Fruit fly (Drosophila melanogaster) whole organism, embryonic: Measurements from ENCODE around the gene CG2124.
A peak's percentile ranks its signal among the peaks of the same experiment; 100 is the strongest.

ENCODE experiments used
- CG10979 ChIP-seq: fragments of 200-800 bp; sonication (Bioruptor generic); optimal IDR thresholded peaks from 2 replicates; lab custom pipeline; 2018; ENCODE audit warnings: missing biosample characterization, mild to moderate bottlenecking, missing genetic modification characterization, moderate library complexity
- CG11398 ChIP-seq: fragments of 200-800 bp; sonication (Bioruptor generic); optimal IDR thresholded peaks from 2 replicates; lab custom pipeline; 2016; ENCODE audit warnings: missing biosample characterization, missing genetic modification characterization
- CG12236 ChIP-seq: fragments of 200-800 bp; sonication (Bioruptor generic); optimal IDR thresholded peaks from 2 replicates; lab custom pipeline; 2016; ENCODE audit warnings: missing biosample characterization, missing genetic modification characterization
- CG12769 ChIP-seq: fragments of 200-800 bp; sonication (Bioruptor generic); optimal IDR thresholded peaks from 2 replicates; lab custom pipeline; 2019; ENCODE audit warnings: missing biosample characterization, mild to moderate bottlenecking, missing genetic modification characterization, moderate library complexity
- CG14860 ChIP-seq: fragments of 200-800 bp; sonication (Bioruptor generic); IDR thresholded peaks from 3 replicates; pipeline ENCODE4 v1.3.6; 2022; ENCODE audit warnings: missing biosample characterization, missing genetic modification characterization; ENCODE audit not compliant: partially characterized antibody
- CG18476 ChIP-seq: fragments of 200-800 bp; sonication (Bioruptor generic); optimal IDR thresholded peaks from 2 replicates; lab custom pipeline; 2016; ENCODE audit warnings: missing biosample characterization, mild to moderate bottlenecking, missing genetic modification characterization
- CG31441 ChIP-seq: fragments of 200-800 bp; sonication (Bioruptor generic); IDR thresholded peaks from 2 replicates; pipeline ENCODE4 v1.3.6; 2022; ENCODE audit warnings: missing biosample characterization, missing genetic modification characterization
- CG32767 ChIP-seq: fragments of 200-800 bp; sonication (Bioruptor generic); IDR thresholded peaks from 2 replicates; pipeline ENCODE4 v1.3.6; 2022; ENCODE audit warnings: missing biosample characterization, missing genetic modification characterization
- CG32772 ChIP-seq: fragments of 200-800 bp; sonication (Bioruptor generic); IDR thresholded peaks from 2 replicates; pipeline ENCODE4 v1.3.6; 2022; ENCODE audit warnings: missing biosample characterization, missing genetic modification characterization
- CG4328 ChIP-seq: fragments of 200-800 bp; sonication (Bioruptor generic); optimal IDR thresholded peaks from 3 replicates; lab custom pipeline; 2017; ENCODE audit warnings: missing biosample characterization, missing genetic modification reagents, missing genetic modification characterization
- CG5180 ChIP-seq: fragments of 200-800 bp; sonication (Bioruptor generic); optimal IDR thresholded peaks from 3 replicates; lab custom pipeline; 2017; ENCODE audit warnings: missing biosample characterization, missing genetic modification characterization, mild to moderate bottlenecking, moderate library complexity, missing genetic modification reagents
- CG5953 ChIP-seq: fragments of 200-800 bp; sonication (Bioruptor generic); IDR thresholded peaks from 2 replicates; pipeline ENCODE4 v1.3.6; 2022; ENCODE audit warnings: missing biosample characterization, missing genetic modification characterization
- CG7745 ChIP-seq: fragments of 200-800 bp; sonication (Bioruptor generic); optimal IDR thresholded peaks from 2 replicates; lab custom pipeline; 2018; ENCODE audit warnings: missing biosample characterization, mild to moderate bottlenecking, missing genetic modification characterization, moderate library complexity
- CG9609 ChIP-seq: fragments of 200-800 bp; sonication (Bioruptor generic); optimal IDR thresholded peaks from 3 replicates; lab custom pipeline; 2016; ENCODE audit warnings: missing biosample characterization, missing genetic modification characterization
- CrebB ChIP-seq: fragments of 200-800 bp; sonication (Bioruptor generic); optimal IDR thresholded peaks from 3 replicates; lab custom pipeline; 2018; ENCODE audit warnings: missing biosample characterization, mild to moderate bottlenecking, missing genetic modification characterization
- D19B ChIP-seq: fragments of 200-800 bp; sonication (Bioruptor generic); optimal IDR thresholded peaks from 2 replicates; lab custom pipeline; 2017; ENCODE audit warnings: missing biosample characterization, mild to moderate bottlenecking, missing genetic modification characterization
- Drgx ChIP-seq: fragments of 200-800 bp; sonication (Bioruptor generic); IDR thresholded peaks from 2 replicates; pipeline ENCODE4 v1.3.6; 2022; ENCODE audit warnings: missing biosample characterization, missing genetic modification characterization
- Fer1 ChIP-seq: fragments of 200-800 bp; sonication (Bioruptor generic); optimal IDR thresholded peaks from 2 replicates; lab custom pipeline; 2017; ENCODE audit warnings: missing biosample characterization, mild to moderate bottlenecking, missing genetic modification characterization
- Nf-YC ChIP-seq: fragments of 200-800 bp; optimal IDR thresholded peaks from 3 replicates; lab custom pipeline; 2019; ENCODE audit warnings: missing biosample characterization, mild to moderate bottlenecking, missing genetic modification characterization, moderate library complexity
- Optix ChIP-seq: fragments of 200-800 bp; sonication (Bioruptor generic); IDR thresholded peaks from 3 replicates; pipeline ENCODE4 v1.3.6; 2022; ENCODE audit warnings: missing biosample characterization, missing genetic modification characterization
- Pdp1 ChIP-seq, 2 experiments: fragments of 200-800 bp; sonication (Bioruptor generic); optimal IDR thresholded peaks; 3 replicates each; lab custom pipeline; 2016; ENCODE audit warnings: missing biosample characterization in 2 of 2, missing genetic modification characterization in 2 of 2, mild to moderate bottlenecking in 1 of 2, moderate library complexity in 1 of 2
- Ptx1 ChIP-seq: fragments of 200-800 bp; sonication (Bioruptor generic); IDR thresholded peaks from 2 replicates; pipeline ENCODE4 v1.3.6; 2022; ENCODE audit warnings: missing biosample characterization, missing genetic modification characterization
- Ravus ChIP-seq: fragments of 200-800 bp; sonication (Bioruptor generic); IDR thresholded peaks from 2 replicates; pipeline ENCODE4 v1.3.6; 2022; ENCODE audit warnings: missing biosample characterization, missing genetic modification characterization
- Xrp1 ChIP-seq: fragments of 200-800 bp; sonication (Bioruptor generic); IDR thresholded peaks from 2 replicates; pipeline ENCODE4 v1.3.6; 2022; ENCODE audit warnings: missing biosample characterization, missing genetic modification characterization
- ap ChIP-seq: fragments of 200-800 bp; sonication (Bioruptor generic); IDR thresholded peaks from 2 replicates; pipeline ENCODE4 v1.3.6; 2022; ENCODE audit warnings: missing biosample characterization, missing genetic modification characterization
- bsh ChIP-seq, 2 experiments: fragments of 200-800 bp; sonication (Bioruptor generic); optimal IDR thresholded peaks; 2 replicates each; lab custom pipeline; 2017 to 2018; ENCODE audit warnings: mild to moderate bottlenecking in 2 of 2, missing biosample characterization in 2 of 2, missing genetic modification characterization in 2 of 2, moderate library complexity in 1 of 2
- btn ChIP-seq: fragments of 200-800 bp; sonication (Bioruptor generic); optimal IDR thresholded peaks from 2 replicates; lab custom pipeline; 2016; ENCODE audit warnings: missing biosample characterization, missing genetic modification characterization
- cas ChIP-seq: fragments of 200-800 bp; sonication (Bioruptor generic); IDR thresholded peaks from 2 replicates; pipeline ENCODE4 v1.3.6; 2022; ENCODE audit warnings: missing biosample characterization, missing genetic modification characterization
- crc ChIP-seq: fragments of 200-800 bp; sonication (Bioruptor generic); optimal IDR thresholded peaks from 2 replicates; lab custom pipeline; 2016; ENCODE audit warnings: missing biosample characterization, missing genetic modification characterization
- dan ChIP-seq: fragments of 200-800 bp; sonication (Bioruptor generic); IDR thresholded peaks from 2 replicates; pipeline ENCODE4 v1.3.6; 2022; ENCODE audit warnings: missing biosample characterization, missing genetic modification characterization
- dmrt99B ChIP-seq: fragments of 200-800 bp; sonication (Bioruptor generic); optimal IDR thresholded peaks from 2 replicates; lab custom pipeline; 2018; ENCODE audit warnings: missing biosample characterization, mild to moderate bottlenecking, missing genetic modification characterization, moderate library complexity
- dysf ChIP-seq: fragments of 200-800 bp; sonication (Bioruptor generic); IDR thresholded peaks from 3 replicates; pipeline ENCODE4 v1.3.6; 2022; ENCODE audit warnings: missing biosample characterization, missing genetic modification characterization
- eve ChIP-seq, 2 experiments: fragments of >200 bp; optimal IDR thresholded peaks; 2 replicates each; lab custom pipeline; 2017; ENCODE audit warnings: missing biosample characterization in 2 of 2, missing genetic modification characterization in 2 of 2
- gfzf ChIP-seq: fragments of 200-800 bp; sonication (Bioruptor generic); optimal IDR thresholded peaks from 2 replicates; lab custom pipeline; 2016; ENCODE audit warnings: missing biosample characterization, mild to moderate bottlenecking, missing genetic modification characterization, moderate library complexity
- hbn ChIP-seq: fragments of 200-800 bp; sonication (Bioruptor generic); IDR thresholded peaks from 2 replicates; pipeline ENCODE4 v1.3.6; 2022; ENCODE audit warnings: missing biosample characterization, missing genetic modification characterization; ENCODE audit not compliant: partially characterized antibody
- nerfin-1 ChIP-seq: fragments of 200-800 bp; sonication (Bioruptor generic); optimal IDR thresholded peaks from 3 replicates; lab custom pipeline; 2019; ENCODE audit warnings: missing biosample characterization, mild to moderate bottlenecking, missing genetic modification characterization, moderate library complexity
- nom ChIP-seq: fragments of 200-800 bp; sonication (Bioruptor generic); optimal IDR thresholded peaks from 2 replicates; lab custom pipeline; 2017; ENCODE audit warnings: missing biosample characterization, missing genetic modification characterization, mild to moderate bottlenecking, moderate library complexity, missing genetic modification reagents
- org-1 ChIP-seq: fragments of 200-800 bp; sonication (Bioruptor generic); optimal IDR thresholded peaks from 2 replicates; lab custom pipeline; 2017; ENCODE audit warnings: missing biosample characterization, missing genetic modification characterization
- pan ChIP-seq, 4 experiments: fragments of >200 bp in 3 of 4; fragments of 200-800 bp in 1 of 4; sonication (Bioruptor generic) in 1 of 4; optimal IDR thresholded peaks in 3 of 4; IDR thresholded peaks in 1 of 4; 2 replicates each; pipeline versions ENCODE4 v1.3.6 to Lab custom; 2017 to 2022; ENCODE audit warnings: missing biosample characterization in 2 of 4, missing genetic modification characterization in 2 of 4, mixed read lengths in 1 of 4
- pfk ChIP-seq: fragments of 200-800 bp; sonication (Bioruptor generic); optimal IDR thresholded peaks from 2 replicates; lab custom pipeline; 2018; ENCODE audit warnings: missing biosample characterization, mild to moderate bottlenecking, missing genetic modification characterization, moderate library complexity
- pum ChIP-seq: fragments of 200-800 bp; sonication (Bioruptor generic); optimal IDR thresholded peaks from 2 replicates; lab custom pipeline; 2016; ENCODE audit warnings: missing biosample characterization, missing genetic modification characterization
- row ChIP-seq: fragments of 200-800 bp; sonication (Bioruptor generic); IDR thresholded peaks from 3 replicates; pipeline ENCODE4 v1.3.6; 2022; ENCODE audit warnings: missing biosample characterization, missing genetic modification characterization
- run ChIP-seq: fragments of 200-800 bp; sonication (Bioruptor generic); optimal IDR thresholded peaks from 3 replicates; lab custom pipeline; 2018; ENCODE audit warnings: missing biosample characterization, mild to moderate bottlenecking, missing genetic modification characterization
- ttk ChIP-seq: fragments of 200-800 bp; sonication (Bioruptor generic); IDR thresholded peaks from 2 replicates; pipeline ENCODE4 v2.1.2; 2022; ENCODE audit warnings: missing biosample characterization, missing genetic modification characterization

Gene CG2124

dm6 chrX:10577773-10578172 is 18.1 kb upstream of the CG2124 start:
- TF ChIP-seq Drgx (GFP tag; lab: Robert Waterston, UW), result peak; percentile 69
- TF ChIP-seq Nf-YC (tag; lab: Kevin White, UChicago), result no peak

dm6 chrX:10579569-10579968 is 16.4 kb upstream of the CG2124 start:
- no peak for TF ChIP-seq gfzf (GFP tag; lab: Kevin White, UChicago)
- no peak for TF ChIP-seq org-1
- no peak for TF ChIP-seq CG5953 (GFP tag; lab: Robert Waterston, UW)
- TF ChIP-seq ttk (GFP tag; lab: Robert Waterston, UW), result no peak
- TF ChIP-seq CG12769 (tag; lab: Kevin White, UChicago), result no peak
- TF ChIP-seq dmrt99B (tag; lab: Kevin White, UChicago), result no peak
- TF ChIP-seq CG7745, result no peak
- TF ChIP-seq CG31441 (GFP tag; lab: Robert Waterston, UW), result no peak
- TF ChIP-seq Pdp1 (GFP tag; optimal IDR thresholded peaks at IDR 0.05; lab: Kevin White, UChicago), result no peak
- no peak for TF ChIP-seq CG32767 (GFP tag; lab: Robert Waterston, UW)

- no peak for TF ChIP-seq CG9609 (GFP tag; lab: Kevin White, UChicago)
- no peak for TF ChIP-seq hbn (GFP tag; lab: Robert Waterston, UW)
- TF ChIP-seq pum (GFP tag; lab: Kevin White, UChicago), result no peak
- no peak for TF ChIP-seq CG11398
- TF ChIP-seq Pdp1 (GFP tag; optimal IDR thresholded peaks at IDR 0.05; lab: Kevin White, UChicago), result peak in 1 of 2 experiments; percentile 5
- TF ChIP-seq nerfin-1 (tag; lab: Kevin White, UChicago), result no peak
- no peak for TF ChIP-seq CG12236 (GFP tag; lab: Kevin White, UChicago)
- TF ChIP-seq nom (GFP tag; lab: Kevin White, UChicago), result peak; percentile 10
- TF ChIP-seq CG14860 (GFP tag; lab: Robert Waterston, UW), result no peak
- no peak for TF ChIP-seq dan (GFP tag; lab: Robert Waterston, UW)
- peak; percentile 18 for TF ChIP-seq CG12769 (tag; lab: Kevin White, UChicago)
- no peak for TF ChIP-seq cas (GFP tag; lab: Robert Waterston, UW)
- no peak for TF ChIP-seq pfk (GFP tag; lab: Kevin White, UChicago)
- no peak for TF ChIP-seq Optix (GFP tag; lab: Robert Waterston, UW)
Measured at dm6 chrX:10580459-10581103, 15.3 kb upstream of the CG2124 start.

dm6 chrX:10581476-10581875 is 14.4 kb upstream of the CG2124 start:
- peak; percentile 12; the same call in 1 of the 2 replicates for TF ChIP-seq Xrp1 (GFP tag; lab: Robert Waterston, UW)
- TF ChIP-seq dysf (GFP tag; lab: Robert Waterston, UW), result 0 out of 3 replicates have a peak, but pooled peaks have one; percentile 29
- TF ChIP-seq Ravus, result no peak
- TF ChIP-seq nom (GFP tag; lab: Kevin White, UChicago), result peak; percentile 4
- no peak for TF ChIP-seq CG4328 (GFP tag; lab: Kevin White, UChicago)
- peak in 1 of 2 experiments; percentile 1 for TF ChIP-seq eve (GFP tag; optimal IDR thresholded peaks at IDR 0.05; lab: Kevin White, UChicago)
- peak; percentile 30 for TF ChIP-seq CG5180 (GFP tag; lab: Kevin White, UChicago)
- TF ChIP-seq CrebB (tag; lab: Kevin White, UChicago), result no peak
- TF ChIP-seq run (tag; lab: Kevin White, UChicago), result no peak
- TF ChIP-seq crc (GFP tag; lab: Kevin White, UChicago), result no peak
- 0 out of 2 replicates have a peak, but pooled peaks have one; percentile 24 for TF ChIP-seq Ptx1
- TF ChIP-seq ap (GFP tag; lab: Robert Waterston, UW), result no peak
- peak; percentile 66 for TF ChIP-seq CG32772 (GFP tag; lab: Robert Waterston, UW)
- peak; percentile 74 for TF ChIP-seq row (GFP tag; lab: Robert Waterston, UW)
- peak in 1 of 2 experiments; percentile 47 for TF ChIP-seq pan (optimal IDR thresholded peaks at IDR 0.05; lab: Kevin White, UChicago)
- TF ChIP-seq pan (GFP tag; optimal IDR thresholded peaks at IDR 0.05 in 1 of 2, IDR thresholded peaks at IDR 0.05 in 1 of 2), result peak; percentile 12 to 16
- peak; percentile 51 for TF ChIP-seq D19B
- no peak for TF ChIP-seq CG10979 (tag; lab: Kevin White, UChicago)
- TF ChIP-seq CG18476, result no peak
- no peak for TF ChIP-seq btn
- TF ChIP-seq bsh (GFP tag; optimal IDR thresholded peaks at IDR 0.05; lab: Kevin White, UChicago), result peak in 1 of 2 experiments; percentile 32
- no peak for TF ChIP-seq Fer1 (GFP tag; lab: Kevin White, UChicago)
